Worm (Caenorhabditis elegans) whole organism, dauer: ENCODE data around the gene nhr-88.

Experiments used
- unc-62 ChIP-seq: sonication (generic microtip); optimal IDR thresholded peaks from 2 replicates; lab custom pipeline; 2017; ENCODE audit warnings: missing biosample characterization, missing genetic modification reagents, missing genetic modification characterization

The nhr-88 gene

DNA sequence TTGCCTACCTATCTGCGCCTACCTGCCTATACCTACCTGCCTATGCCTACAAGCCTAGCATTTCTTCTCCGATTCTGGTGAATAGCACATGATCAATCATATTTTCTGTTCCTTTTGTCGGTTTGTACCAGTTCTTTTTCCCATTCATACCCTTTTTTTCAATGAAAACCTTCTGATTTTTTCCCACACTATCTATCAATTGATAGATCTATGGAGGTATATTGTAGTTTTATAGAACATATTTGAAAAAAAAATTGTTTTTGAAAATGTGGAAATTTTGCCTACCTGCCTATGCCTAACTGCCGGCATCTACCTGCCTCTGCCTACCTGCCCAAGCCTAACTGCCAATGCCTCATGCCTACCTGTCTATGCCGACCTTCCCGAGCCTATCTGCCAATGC, 12.8 kb upstream of the nhr-88 start:
- TF ChIP-seq unc-62 (GFP tag; lab: Kevin White, UChicago): no peak

DNA sequence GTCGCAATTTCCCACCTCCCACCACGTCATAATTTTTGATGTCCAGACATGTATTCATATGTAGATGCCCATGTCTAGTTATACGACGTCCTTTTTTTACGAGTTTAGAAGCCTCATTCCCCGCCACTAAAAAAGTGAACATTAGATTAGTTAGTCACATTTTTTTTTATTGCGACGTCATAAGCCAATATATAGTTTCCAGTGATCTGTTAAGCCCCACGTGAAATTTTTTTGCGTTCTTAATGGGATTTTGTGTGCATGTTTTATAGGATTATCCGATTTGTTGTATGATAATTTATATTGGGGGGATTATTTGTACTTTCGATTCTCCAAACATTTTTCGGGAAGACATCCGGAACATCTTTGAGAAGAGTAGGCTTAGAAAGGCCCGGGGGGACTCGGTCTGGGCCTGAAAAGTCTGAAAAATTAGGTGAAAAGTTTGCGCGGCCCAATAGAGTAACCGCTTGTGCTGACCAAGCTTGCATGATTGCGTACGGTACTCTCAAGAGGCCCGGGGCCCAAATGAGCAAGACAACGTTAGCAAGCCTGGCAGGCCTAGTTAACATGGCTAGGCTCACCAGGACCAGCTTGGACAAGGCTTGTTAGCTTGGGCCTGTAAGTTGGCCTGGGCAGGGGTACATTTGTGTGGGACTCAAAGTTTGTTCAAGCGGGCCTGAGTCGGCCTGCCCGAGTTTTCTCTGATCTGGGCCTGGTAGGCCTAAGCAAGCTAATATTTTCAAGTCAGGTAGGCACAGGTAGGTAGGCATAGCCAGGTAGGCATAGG, 11.0 kb upstream of the nhr-88 start:
- TF ChIP-seq unc-62 (GFP tag; lab: Kevin White, UChicago): no peak

DNA sequence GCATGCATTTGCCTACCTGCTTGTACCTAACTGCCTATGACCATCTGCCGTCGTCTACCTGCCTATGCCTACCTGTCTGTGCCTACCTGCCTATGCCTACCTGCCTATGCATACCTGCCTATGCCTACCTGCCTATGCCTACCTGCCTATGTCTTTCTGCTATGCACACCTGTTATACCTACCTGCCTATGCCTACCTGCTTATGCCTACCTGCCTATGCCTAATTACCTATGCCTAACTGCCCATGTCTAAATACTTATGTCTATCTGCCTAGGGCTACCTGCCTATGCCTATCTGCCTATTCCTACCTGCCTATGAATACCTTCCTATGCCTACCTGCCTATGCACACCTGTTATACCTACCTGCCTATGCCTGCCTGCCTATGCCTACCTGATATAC, 10.1 kb upstream of the nhr-88 start:
- no peak for TF ChIP-seq unc-62 (GFP tag; lab: Kevin White, UChicago)

DNA sequence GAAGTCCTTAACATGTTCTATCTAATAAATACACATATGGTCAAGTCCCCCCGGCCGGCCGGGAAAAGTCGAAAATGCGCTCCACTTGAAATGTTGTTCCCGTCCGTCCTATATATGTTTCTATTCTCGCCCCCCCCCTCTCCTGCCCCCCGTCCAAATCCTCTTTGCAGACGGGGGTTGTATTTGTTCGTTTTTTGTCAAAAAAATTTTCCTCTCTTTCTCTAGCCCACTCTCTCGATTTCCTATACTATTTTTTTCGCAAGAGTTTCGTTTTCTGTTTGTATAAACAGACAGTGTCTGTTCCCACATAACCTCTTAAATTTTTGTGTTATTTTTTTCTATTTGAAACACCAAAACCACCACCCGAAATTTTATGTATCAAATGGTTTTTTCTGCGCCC, 9.4 kb upstream of the nhr-88 start:
- no peak for TF ChIP-seq unc-62 (GFP tag; lab: Kevin White, UChicago)

- no peak for TF ChIP-seq unc-62 (GFP tag; lab: Kevin White, UChicago)
Measured at ce11 chrII:2973940-2974402, 2.5 kb upstream of the nhr-88 start.

- no peak for TF ChIP-seq unc-62 (GFP tag; lab: Kevin White, UChicago)
Measured at ce11 chrII:2975561-2976230, 743 bp upstream of the nhr-88 start.

- TF ChIP-seq unc-62 (GFP tag; lab: Kevin White, UChicago): no peak
Measured at ce11 chrII:2977652-2978051, 1.2 kb downstream of the nhr-88 start.

- no peak for TF ChIP-seq unc-62 (GFP tag; lab: Kevin White, UChicago)
Measured at ce11 chrII:2979061-2979460, 2.6 kb downstream of the nhr-88 start.

DNA sequence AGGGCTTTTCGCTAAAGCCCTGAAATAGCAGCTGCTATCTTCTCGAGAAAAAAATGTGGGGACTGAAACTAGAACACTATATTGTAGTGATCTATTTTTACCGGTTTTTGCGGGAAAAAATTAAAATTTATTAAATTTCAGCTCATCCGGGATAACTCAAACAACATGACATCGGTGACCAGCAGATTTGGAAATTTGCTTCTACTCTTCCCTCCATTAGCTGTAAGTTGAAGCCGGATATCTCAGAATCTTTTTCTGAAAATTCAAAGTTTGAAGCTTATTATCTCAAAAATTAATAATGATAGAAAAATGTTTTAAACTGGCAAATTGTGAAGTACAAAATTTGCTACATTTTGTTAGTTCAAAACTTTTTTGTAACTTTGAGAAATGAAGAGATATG, 7.9 kb downstream of the nhr-88 start:
- TF ChIP-seq unc-62 (GFP tag; lab: Kevin White, UChicago): no peak

ce11 chrII:2985446-2985845, 9.0 kb downstream of the nhr-88 start:
- TF ChIP-seq unc-62 (GFP tag; lab: Kevin White, UChicago): no peak

ce11 chrII:2985935-2986498, 9.6 kb downstream of the nhr-88 start:
- TF ChIP-seq unc-62 (GFP tag; lab: Kevin White, UChicago): no peak

- TF ChIP-seq unc-62 (GFP tag; lab: Kevin White, UChicago): no peak
Measured at ce11 chrII:2987122-2987556, 10.7 kb downstream of the nhr-88 start.

ce11 chrII:2987854-2988350, 11.5 kb downstream of the nhr-88 start, which contains the start of gene lido-7:
Gene lido-7 (plus strand): TSS chrII:2988300.
- no peak for TF ChIP-seq unc-62 (GFP tag; lab: Kevin White, UChicago)

ce11 chrII:2990089-2990488, 13.7 kb downstream of the nhr-88 start:
- TF ChIP-seq unc-62 (GFP tag; lab: Kevin White, UChicago): no peak

DNA sequence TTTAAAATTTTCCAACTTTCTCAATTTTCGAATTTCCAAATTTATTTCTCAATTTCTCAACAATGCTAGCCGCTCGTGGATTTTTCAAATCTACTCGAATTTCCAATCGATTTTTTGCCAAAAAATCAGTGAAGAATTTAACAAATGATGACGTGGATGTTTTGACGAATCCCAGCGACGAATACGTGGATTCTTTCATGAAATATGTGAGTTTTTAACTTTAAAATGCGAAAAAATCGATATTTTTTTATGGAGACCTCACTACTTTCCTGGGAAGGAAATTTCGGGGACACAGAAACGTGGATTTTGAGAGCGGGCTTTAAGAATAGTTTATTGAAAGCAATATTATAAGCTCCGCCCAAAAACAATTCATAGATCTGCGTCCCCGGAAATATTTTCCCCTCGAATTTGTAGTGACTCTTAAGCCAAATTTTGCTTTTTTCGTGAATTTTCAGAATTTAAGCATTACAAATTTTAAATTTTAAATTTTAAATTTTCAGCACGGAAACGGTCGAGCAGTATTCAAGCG, 15.2 kb downstream of the nhr-88 start, which contains the start of gene K08A2.2:
K08A2.2 (plus strand) TSS at position 51 of the 529 bp plus-strand sequence.
- TF ChIP-seq unc-62 (GFP tag; lab: Kevin White, UChicago): no peak

DNA sequence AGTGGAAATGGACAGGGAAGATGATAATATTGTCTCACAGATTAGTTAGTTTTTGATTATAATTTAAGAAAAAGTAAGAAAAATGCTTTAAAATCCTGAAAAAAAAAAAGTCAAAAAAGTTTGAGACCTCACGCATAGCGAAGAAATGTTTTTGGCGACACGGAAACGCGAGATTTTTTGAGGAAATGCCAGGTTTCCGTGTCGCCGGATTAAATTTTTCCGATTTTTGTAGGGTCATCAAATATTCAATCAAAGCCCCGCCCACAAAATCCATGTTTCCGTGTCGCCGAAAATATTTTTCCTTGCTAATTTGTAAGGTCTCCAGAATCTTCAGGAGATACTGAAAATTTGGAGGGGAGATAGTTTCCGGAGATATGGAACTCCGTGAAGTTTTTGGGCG, 15.9 kb downstream of the nhr-88 start:
- TF ChIP-seq unc-62 (GFP tag; lab: Kevin White, UChicago): no peak
